Worm (Caenorhabditis elegans): Measurements from ENCODE around the gene cebp-1.

Gene cebp-1

ce11 chrX:1491036-1491435 lies 37.4 kb upstream of the cebp-1 start:
- TF ChIP-seq die-1 (tag; optimal IDR thresholded peaks at IDR 0.05) (peak; percentile 15), B0261.1 (tag; optimal IDR thresholded peaks at IDR 0.05) (peak; percentile 53), rpc-1 (optimal IDR thresholded peaks at IDR 0.05) (peak; percentile 38), rpc-1 (tag; optimal IDR thresholded peaks at IDR 0.05) (peak; percentile 75), ztf-25 (GFP tag; IDR thresholded peaks at IDR 0.05) (no peak), ztf-22 (GFP tag; optimal IDR thresholded peaks at IDR 0.05) (no peak), Y67H2A.10 (GFP tag; conservative IDR thresholded peaks at IDR 0.05) (no peak), lin-26 (GFP tag; IDR thresholded peaks at IDR 0.05) (peak; percentile 45; the same call in 1 of the 2 replicates), tbp1 (GFP tag; optimal IDR thresholded peaks at IDR 0.05) (peak; percentile 83), nhr-27 (tag; optimal IDR thresholded peaks at IDR 0.05) (no peak), K11D2.4 (GFP tag; IDR thresholded peaks at IDR 0.05) (no peak)

- TF ChIP-seq lin-26 (GFP tag; IDR thresholded peaks at IDR 0.05): no peak
- no peak for TF ChIP-seq F57A8.1 (GFP tag; optimal IDR thresholded peaks at IDR 0.05)
- no peak for TF ChIP-seq snpc-1.3 (tag; optimal IDR thresholded peaks at IDR 0.05; ENCODE audit: insufficient read depth)
- no peak for TF ChIP-seq dox-1 (GFP tag; IDR thresholded peaks at IDR 0.05)
- TF ChIP-seq gei-17 (GFP tag; optimal IDR thresholded peaks at IDR 0.05): no peak
- no peak for TF ChIP-seq D2030.7 (GFP tag; IDR thresholded peaks at IDR 0.05)
- TF ChIP-seq F55B11.4 (tag; optimal IDR thresholded peaks at IDR 0.05; ENCODE audit: borderline replicate concordance, insufficient read depth): no peak
- no peak for TF ChIP-seq nhr-27 (tag; optimal IDR thresholded peaks at IDR 0.05)
- no peak for TF ChIP-seq xnd-1 (tag; optimal IDR thresholded peaks at IDR 0.05)
- TF ChIP-seq repo-1 (tag; optimal IDR thresholded peaks at IDR 0.05): peak; percentile 52
- TF ChIP-seq ekl-4 (GFP tag; IDR thresholded peaks at IDR 0.05): 0 out of 2 replicates have a peak, but pooled peaks have one; percentile 70
- TF ChIP-seq ceh-58 (GFP tag; IDR thresholded peaks at IDR 0.05): 0 out of 2 replicates have a peak, but pooled peaks have one; percentile 24
Observed at ce11 chrX:1489574-1489973, 35.9 kb upstream of the cebp-1 start.

ce11 chrX:1488775-1489174 lies 35.1 kb upstream of the cebp-1 start:
- TF ChIP-seq egl-18 (GFP tag; IDR thresholded peaks at IDR 0.05) (no peak), nhr-90 (tag; optimal IDR thresholded peaks at IDR 0.05) (peak; percentile 21), atf-7 (tag; optimal IDR thresholded peaks at IDR 0.05) (no peak), ceh-58 (GFP tag; IDR thresholded peaks at IDR 0.05) (0 out of 2 replicates have a peak, but pooled peaks have one; percentile 50), ceh-100 (GFP tag; IDR thresholded peaks at IDR 0.05) (no peak), dox-1 (GFP tag; IDR thresholded peaks at IDR 0.05) (peak; percentile 36; the same call in 1 of the 2 replicates), cebp-1 (GFP tag; IDR thresholded peaks at IDR 0.05) (no peak), cebp-1 (tag; optimal IDR thresholded peaks at IDR 0.05) (no peak), ccch-3 (GFP tag; optimal IDR thresholded peaks at IDR 0.05) (no peak), madf-3 (GFP tag; IDR thresholded peaks at IDR 0.05) (0 out of 2 replicates have a peak, but pooled peaks have one; percentile 47), attf-3 (GFP tag; conservative IDR thresholded peaks at IDR 0.05) (no peak), ama-1 (optimal IDR thresholded peaks at IDR 0.05) (no peak), ama-1 (GFP tag; optimal IDR thresholded peaks at IDR 0.05) (no peak), dpff-1 (tag; optimal IDR thresholded peaks at IDR 0.05) (no peak), madf-10 (tag; optimal IDR thresholded peaks at IDR 0.05) (no peak), snpc-3.4 (tag; optimal IDR thresholded peaks at IDR 0.05) (no peak), fkh-3 (tag; optimal IDR thresholded peaks at IDR 0.05) (no peak), ceh-27 (GFP tag; optimal IDR thresholded peaks at IDR 0.05) (no peak), rpc-1 (optimal IDR thresholded peaks at IDR 0.05) (no peak), rpc-1 (tag; optimal IDR thresholded peaks at IDR 0.05) (no peak), hsf-1 (GFP tag; IDR thresholded peaks at IDR 0.05) (0 out of 2 replicates have a peak, but pooled peaks have one; percentile 22), pbrm-1 (GFP tag; IDR thresholded peaks at IDR 0.05) (no peak), snpc-1.1 (tag; optimal IDR thresholded peaks at IDR 0.05; ENCODE audit: insufficient read depth) (no peak), nfyb-1 (GFP tag; IDR thresholded peaks at IDR 0.05) (peak; percentile 59; the same call in 1 of the 2 replicates), mcd-1 (GFP tag; IDR thresholded peaks at IDR 0.05) (no peak), F52B5.7 (tag; optimal IDR thresholded peaks at IDR 0.05) (peak; percentile 27), let-526 (GFP tag; IDR thresholded peaks at IDR 0.05) (no peak), chd-7 (tag; optimal IDR thresholded peaks at IDR 0.05) (peak; percentile 56), F10E7.11 (tag; optimal IDR thresholded peaks at IDR 0.05) (no peak), xnd-1 (tag; optimal IDR thresholded peaks at IDR 0.05) (no peak)
